Fruit fly (Drosophila melanogaster) S2 (cell line): ENCODE results near the gene CG1983.

Experiments
- CG8478 ChIP-seq: fragments of >200 bp; optimal IDR thresholded peaks from 2 replicates; lab custom pipeline; 2018
- CTCF ChIP-seq, 2 experiments: fragments of >200 bp; optimal IDR thresholded peaks; 2 replicates each; lab custom pipeline; 2018

CG1983 gene

DNA sequence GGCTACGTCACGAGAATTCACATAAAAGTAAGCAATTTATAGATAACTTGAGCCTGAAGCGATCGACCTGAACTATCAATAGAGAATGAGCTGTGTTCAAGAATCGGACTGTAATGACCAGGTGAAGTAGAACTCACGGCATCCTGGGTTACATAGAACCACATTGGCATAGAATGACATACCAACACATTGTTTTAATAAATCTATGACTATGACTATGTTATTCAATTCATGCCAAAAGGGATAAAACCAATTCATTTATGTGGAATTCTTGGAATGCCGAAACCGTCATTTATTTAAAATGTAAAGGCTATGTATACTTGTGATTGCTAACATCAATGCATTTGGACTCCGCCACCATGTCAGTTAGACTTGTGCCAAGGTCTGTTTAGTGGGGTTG is 48.5 kb downstream of the CG1983 start, which contains the start of gene Ppi1:
Gene Ppi1, minus strand, starts transcription at position 101 of the 400 bp plus-strand sequence.
- no peak for TF ChIP-seq CG8478 (lab: Kevin White, UChicago)
- no peak for TF ChIP-seq CTCF (optimal IDR thresholded peaks at IDR 0.05; lab: Kevin White, UChicago)
